Worm (Caenorhabditis elegans) whole organism, early embryonic: ENCODE data around the gene F22B7.1.

Experiments used
- B0310.2 ChIP-seq: sonication (generic microtip); optimal IDR thresholded peaks from 2 replicates; lab custom pipeline; 2016; ENCODE audit warnings: mild to moderate bottlenecking, missing genetic modification characterization, missing compliant biosample characterization
- F13C5.2 ChIP-seq: sonication (generic microtip); optimal IDR thresholded peaks from 2 replicates; lab custom pipeline; 2017; ENCODE audit warnings: mild to moderate bottlenecking, missing genetic modification characterization, inconsistent platforms, missing compliant biosample characterization
- aly-1 ChIP-seq: sonication (generic microtip); optimal IDR thresholded peaks from 2 replicates; lab custom pipeline; 2016; ENCODE audit warnings: missing genetic modification characterization, missing compliant biosample characterization
- ama-1 ChIP-seq: fragments of 150-350 bp; optimal IDR thresholded peaks from 2 replicates; lab custom pipeline; 2014
- ceh-13 ChIP-seq: fragments of 200-800 bp; sonication (Bioruptor generic); optimal IDR thresholded peaks from 2 replicates; lab custom pipeline; 2018; ENCODE audit warnings: mild to moderate bottlenecking, missing genetic modification characterization, missing compliant biosample characterization
- flt-1 ChIP-seq: fragments of 200-800 bp; sonication (Bioruptor generic); IDR thresholded peaks from 2 replicates; pipeline ENCODE4 v1.3.6; 2022; ENCODE audit warnings: missing genetic modification characterization, missing compliant biosample characterization
- hmbx-1 ChIP-seq: sonication (generic microtip); optimal IDR thresholded peaks from 2 replicates; lab custom pipeline; 2016; ENCODE audit warnings: mild to moderate bottlenecking, missing genetic modification characterization, missing compliant biosample characterization
- hmg-4 ChIP-seq: fragments of 200-800 bp; sonication (Bioruptor generic); optimal IDR thresholded peaks from 2 replicates; lab custom pipeline; 2018; ENCODE audit warnings: mild to moderate bottlenecking, missing genetic modification characterization, missing compliant biosample characterization
- pes-1 ChIP-seq: fragments of 200-800 bp; sonication (Bioruptor generic); IDR thresholded peaks from 2 replicates; pipeline ENCODE4 v1.3.6; 2022; ENCODE audit warnings: missing genetic modification reagents, missing genetic modification characterization, missing compliant biosample characterization
- scrt-1 ChIP-seq: fragments of 200-800 bp; sonication (Bioruptor generic); IDR thresholded peaks from 2 replicates; pipeline ENCODE4 v1.3.6; 2022; ENCODE audit warnings: missing genetic modification characterization, missing compliant biosample characterization
- sea-1 ChIP-seq: fragments of 200-800 bp; sonication (Bioruptor generic); conservative IDR thresholded peaks from 2 replicates; pipeline ENCODE4 v1.3.6; 2022; ENCODE audit warnings: missing genetic modification characterization, missing compliant biosample characterization
- tbx-11 ChIP-seq: fragments of 200-800 bp; sonication (Bioruptor generic); IDR thresholded peaks from 2 replicates; pipeline ENCODE4 v1.3.6; 2022; ENCODE audit warnings: missing genetic modification characterization, missing compliant biosample characterization
- tbx-37 ChIP-seq: fragments of 200-800 bp; sonication (Bioruptor generic); conservative IDR thresholded peaks from 2 replicates; pipeline ENCODE4 v1.3.6; 2022; ENCODE audit warnings: missing genetic modification reagents, missing genetic modification characterization, missing compliant biosample characterization
- tra-4 ChIP-seq: sonication (generic microtip); optimal IDR thresholded peaks from 2 replicates; lab custom pipeline; 2017; ENCODE audit warnings: missing genetic modification characterization, missing compliant biosample characterization

- TF ChIP-seq ceh-13 (GFP tag; lab: Kevin White, UChicago) (no peak), scrt-1 (no peak), aly-1 (tag; lab: Kevin White, UChicago) (no peak), tra-4 (no peak), F13C5.2 (tag; lab: Kevin White, UChicago) (no peak), ama-1 (lab: Kevin White, UChicago) (no peak), pes-1 (GFP tag; lab: Robert Waterston, UW) (no peak), flt-1 (GFP tag; lab: Robert Waterston, UW) (no peak), sea-1 (GFP tag; lab: Robert Waterston, UW) (no peak), tbx-11 (GFP tag; lab: Robert Waterston, UW) (no peak), tbx-37 (GFP tag; lab: Robert Waterston, UW) (no peak), hmbx-1 (no peak), hmg-4 (GFP tag; lab: Kevin White, UChicago) (no peak), B0310.2 (tag; lab: Kevin White, UChicago) (no peak)
Measured at ce11 chrIII:8697268-8697907, 32.2 kb downstream of the F22B7.1 start.
